Fruit fly (Drosophila melanogaster): ENCODE data around the gene klar.
A peak's percentile ranks its signal among the peaks of the same experiment; 100 is the strongest.

Gene klar

DNA sequence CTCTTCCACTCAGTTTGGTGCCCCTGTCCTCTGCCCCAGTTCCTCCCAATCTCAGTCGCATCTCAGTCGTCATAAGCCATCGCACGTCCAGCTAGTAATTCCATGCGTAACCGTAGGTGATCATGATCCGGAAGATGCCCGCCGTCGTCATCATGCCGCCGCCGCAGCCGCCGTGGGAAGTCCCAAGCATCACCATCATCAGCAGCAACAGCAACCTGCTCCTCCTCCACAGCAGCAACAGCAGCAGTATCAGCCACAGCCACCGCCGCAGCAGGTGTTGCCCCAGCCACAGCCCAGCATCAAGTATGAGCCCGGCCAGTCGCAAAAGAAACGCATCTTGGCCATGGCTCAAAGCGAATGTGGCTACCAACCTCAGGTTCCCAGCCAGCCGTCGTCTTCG, 32.5 kb upstream of the klar start:
- TF ChIP-seq Snoo (tag; optimal IDR thresholded peaks at IDR 0.05) = no peak
- no peak for TF ChIP-seq CG17806 (tag; optimal IDR thresholded peaks at IDR 0.05)
- no peak for TF ChIP-seq D1 (tag; optimal IDR thresholded peaks at IDR 0.05)
- TF ChIP-seq CG13204 (GFP tag; optimal IDR thresholded peaks at IDR 0.05) = no peak
- TF ChIP-seq Pif1A (GFP tag; optimal IDR thresholded peaks at IDR 0.05) = no peak
- no peak for TF ChIP-seq CG10348 (GFP tag; IDR thresholded peaks at IDR 0.05)
- no peak for TF ChIP-seq rn (GFP tag; IDR thresholded peaks at IDR 0.05)
- no peak for TF ChIP-seq CG8301 (tag; optimal IDR thresholded peaks at IDR 0.05)
- TF ChIP-seq gl (tag; optimal IDR thresholded peaks at IDR 0.05) = no peak
- TF ChIP-seq EcR (GFP tag; optimal IDR thresholded peaks at IDR 0.05) = no peak
- TF ChIP-seq CG12605 (GFP tag; IDR thresholded peaks at IDR 0.05) = no peak
- TF ChIP-seq CG32121 (GFP tag; IDR thresholded peaks at IDR 0.05) = no peak
- TF ChIP-seq CG4496 (GFP tag; IDR thresholded peaks at IDR 0.05) = no peak
- no peak for TF ChIP-seq fd96Ca (GFP tag; IDR thresholded peaks at IDR 0.05)
- TF ChIP-seq Pif1B (GFP tag; optimal IDR thresholded peaks at IDR 0.05) = no peak
- no peak for TF ChIP-seq CG34367 (tag; optimal IDR thresholded peaks at IDR 0.05)
- no peak for TF ChIP-seq CG8159 (tag; optimal IDR thresholded peaks at IDR 0.05)
- no peak for TF ChIP-seq CG9948 (tag; optimal IDR thresholded peaks at IDR 0.05)
- TF ChIP-seq Ets98B (GFP tag; IDR thresholded peaks at IDR 0.05) = no peak

DNA sequence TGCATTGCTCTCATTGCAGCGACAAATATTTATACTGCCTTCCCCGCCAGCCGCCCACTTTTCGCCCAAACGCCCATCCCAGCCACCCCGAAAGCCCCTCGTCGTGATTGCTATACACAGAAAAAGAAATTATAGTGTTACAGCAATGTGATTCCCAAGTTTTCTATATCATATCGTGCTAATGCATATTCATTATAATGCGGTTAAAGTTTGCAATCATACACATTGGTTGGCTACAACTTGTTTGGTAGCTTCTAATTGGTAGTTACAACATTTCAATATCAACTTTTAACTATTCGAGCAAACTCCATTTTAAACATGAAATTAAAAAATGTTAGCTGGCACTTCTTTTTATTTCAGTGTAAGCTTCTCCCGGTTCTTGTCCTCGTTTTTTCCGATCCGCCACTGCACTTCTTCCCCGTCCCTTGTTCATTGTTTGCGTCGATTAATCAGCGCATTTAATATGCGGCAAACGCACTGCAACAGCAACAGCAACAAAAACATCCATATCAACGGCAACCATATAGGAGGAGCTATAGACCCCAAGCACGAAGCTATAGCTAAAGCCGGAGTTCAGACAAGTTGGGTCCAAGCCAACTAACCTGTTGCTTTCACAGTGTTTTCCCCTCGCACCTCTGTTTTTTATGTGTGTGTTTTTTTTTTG, 25.7 kb upstream of the klar start:
- TF ChIP-seq CG12605 (GFP tag; IDR thresholded peaks at IDR 0.05) (no peak; the same call in 1 of the 2 replicates), Pif1A (GFP tag; optimal IDR thresholded peaks at IDR 0.05) (peak; percentile 86), CG8159 (tag; optimal IDR thresholded peaks at IDR 0.05) (peak; percentile 95), CG8301 (tag; optimal IDR thresholded peaks at IDR 0.05) (peak; percentile 93), CG15710 (tag; optimal IDR thresholded peaks at IDR 0.05) (peak; percentile 92), Pif1B (GFP tag; optimal IDR thresholded peaks at IDR 0.05) (peak; percentile 81), CG17806 (tag; optimal IDR thresholded peaks at IDR 0.05) (peak; percentile 92), Ets98B (GFP tag; IDR thresholded peaks at IDR 0.05) (peak; percentile 55), rn (GFP tag; IDR thresholded peaks at IDR 0.05) (no peak), D1 (tag; optimal IDR thresholded peaks at IDR 0.05) (no peak), CG13204 (GFP tag; optimal IDR thresholded peaks at IDR 0.05) (peak; percentile 68), CG10348 (GFP tag; IDR thresholded peaks at IDR 0.05) (peak; percentile 72), Snoo (tag; optimal IDR thresholded peaks at IDR 0.05) (peak; percentile 86), gl (tag; optimal IDR thresholded peaks at IDR 0.05) (peak; percentile 65), CG34367 (tag; optimal IDR thresholded peaks at IDR 0.05) (peak; percentile 91), CG14655 (GFP tag; optimal IDR thresholded peaks at IDR 0.05) (peak; percentile 94), EcR (GFP tag; optimal IDR thresholded peaks at IDR 0.05) (peak; percentile 90), fd96Ca (GFP tag; IDR thresholded peaks at IDR 0.05) (peak; percentile 69; the same call in 2 of the 3 replicates), CG32121 (GFP tag; IDR thresholded peaks at IDR 0.05) (peak; percentile 78), CG9948 (tag; optimal IDR thresholded peaks at IDR 0.05) (peak; percentile 91), CG4496 (GFP tag; IDR thresholded peaks at IDR 0.05) (peak; percentile 82)

DNA sequence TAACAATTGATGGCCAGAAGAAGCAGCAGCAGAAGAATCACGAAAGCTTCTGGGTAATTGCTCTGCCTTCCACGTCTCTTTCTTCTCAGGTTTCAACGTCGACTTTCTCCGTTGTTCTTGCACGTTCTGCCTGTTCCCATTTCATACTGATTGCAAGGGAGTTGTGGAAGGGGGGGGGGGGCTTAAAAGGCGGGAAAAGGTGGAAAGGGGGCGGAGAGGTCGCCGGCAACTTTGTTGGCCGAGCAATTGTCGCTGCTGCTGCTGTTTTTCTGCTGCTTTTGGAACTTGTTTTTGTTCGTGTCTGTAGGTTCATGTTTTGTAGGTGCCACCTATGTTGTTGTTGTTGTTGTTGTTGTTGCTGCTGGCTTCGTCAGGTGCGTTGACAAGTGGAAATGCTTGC, 25.1 kb upstream of the klar start:
- TF ChIP-seq rn (GFP tag; IDR thresholded peaks at IDR 0.05) (no peak), CG17806 (tag; optimal IDR thresholded peaks at IDR 0.05) (no peak), CG8159 (tag; optimal IDR thresholded peaks at IDR 0.05) (no peak), CG15710 (tag; optimal IDR thresholded peaks at IDR 0.05) (no peak), EcR (GFP tag; optimal IDR thresholded peaks at IDR 0.05) (no peak), CG12605 (GFP tag; IDR thresholded peaks at IDR 0.05) (no peak), CG10348 (GFP tag; IDR thresholded peaks at IDR 0.05) (no peak), Snoo (tag; optimal IDR thresholded peaks at IDR 0.05) (no peak), Ets98B (GFP tag; IDR thresholded peaks at IDR 0.05) (no peak)

DNA sequence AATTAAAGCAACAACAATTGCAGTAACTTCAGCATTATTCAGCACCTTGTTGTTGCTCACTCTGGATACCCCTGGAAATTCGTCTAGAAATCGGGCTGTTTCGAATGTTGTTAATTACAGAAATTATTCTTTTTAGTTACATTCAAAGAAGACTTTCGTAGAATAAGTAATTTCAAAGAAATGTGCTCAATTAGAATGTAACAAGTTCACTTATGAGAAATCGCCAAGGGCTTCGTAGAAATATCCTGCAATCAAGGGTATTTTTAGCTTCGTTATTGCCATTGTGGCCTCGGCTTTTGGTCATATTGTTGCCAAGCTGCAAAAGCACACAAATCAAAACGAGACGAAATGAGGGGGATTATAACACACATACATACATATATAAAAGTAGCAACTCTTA, 23.5 kb upstream of the klar start:
- TF ChIP-seq CG12605 (GFP tag; IDR thresholded peaks at IDR 0.05) = no peak
- TF ChIP-seq Snoo (tag; optimal IDR thresholded peaks at IDR 0.05) = no peak
- no peak for TF ChIP-seq Pif1A (GFP tag; optimal IDR thresholded peaks at IDR 0.05)
- TF ChIP-seq gl (tag; optimal IDR thresholded peaks at IDR 0.05) = no peak
- TF ChIP-seq CG9948 (tag; optimal IDR thresholded peaks at IDR 0.05) = peak; percentile 10
- TF ChIP-seq fd96Ca (GFP tag; IDR thresholded peaks at IDR 0.05) = peak; percentile 63; the same call in 1 of the 3 replicates
- TF ChIP-seq CG34367 (tag; optimal IDR thresholded peaks at IDR 0.05) = no peak
- TF ChIP-seq CG10348 (GFP tag; IDR thresholded peaks at IDR 0.05) = 0 out of 2 replicates have a peak, but pooled peaks have one; percentile 44
- peak; percentile 73 for TF ChIP-seq CG32121 (GFP tag; IDR thresholded peaks at IDR 0.05)
- TF ChIP-seq Ets98B (GFP tag; IDR thresholded peaks at IDR 0.05) = peak; percentile 55
- no peak for TF ChIP-seq Pif1B (GFP tag; optimal IDR thresholded peaks at IDR 0.05)
- TF ChIP-seq CG8159 (tag; optimal IDR thresholded peaks at IDR 0.05) = peak; percentile 4
- peak; percentile 45 for TF ChIP-seq CG14655 (GFP tag; optimal IDR thresholded peaks at IDR 0.05)
- no peak for TF ChIP-seq CG15710 (tag; optimal IDR thresholded peaks at IDR 0.05)
- TF ChIP-seq EcR (GFP tag; optimal IDR thresholded peaks at IDR 0.05) = no peak
- TF ChIP-seq D1 (tag; optimal IDR thresholded peaks at IDR 0.05) = no peak
- TF ChIP-seq CG17806 (tag; optimal IDR thresholded peaks at IDR 0.05) = peak; percentile 9
- TF ChIP-seq CG13204 (GFP tag; optimal IDR thresholded peaks at IDR 0.05) = no peak
- peak; percentile 41 for TF ChIP-seq CG8301 (tag; optimal IDR thresholded peaks at IDR 0.05)
- no peak for TF ChIP-seq rn (GFP tag; IDR thresholded peaks at IDR 0.05)
- TF ChIP-seq CG4496 (GFP tag; IDR thresholded peaks at IDR 0.05) = 0 out of 3 replicates have a peak, but pooled peaks have one; percentile 36

DNA sequence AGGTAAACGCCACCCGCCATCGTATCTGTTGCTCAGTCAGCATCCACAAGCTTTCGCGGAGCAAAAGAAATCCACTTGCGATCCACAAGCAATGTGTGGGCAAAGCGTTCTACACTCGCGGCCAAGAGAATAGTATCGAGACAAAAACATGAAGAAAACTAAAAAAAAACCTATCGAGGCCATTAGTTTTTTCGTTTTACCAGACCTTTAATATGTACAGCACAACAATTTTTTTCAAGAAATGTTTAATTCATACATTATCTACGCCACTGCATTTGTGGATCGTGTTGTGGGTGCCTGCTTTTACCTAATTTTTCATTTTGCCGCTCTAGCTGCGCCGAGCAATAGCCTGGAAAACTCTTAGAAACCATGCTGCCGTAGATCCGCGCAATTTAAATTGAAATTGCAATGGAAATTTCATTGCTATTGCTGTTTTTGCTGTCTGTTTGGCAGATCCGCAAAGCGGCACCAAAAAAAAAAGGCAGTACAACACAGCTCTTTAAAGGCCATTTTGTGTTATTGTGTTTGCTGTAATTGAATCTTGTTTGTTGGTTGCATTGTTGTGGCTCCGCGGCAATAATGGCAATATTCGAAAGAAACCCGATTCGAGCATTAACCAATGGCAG, 22.7 kb upstream of the klar start:
- TF ChIP-seq CG34367 (tag; optimal IDR thresholded peaks at IDR 0.05) (peak; percentile 29), fd96Ca (GFP tag; IDR thresholded peaks at IDR 0.05) (peak; percentile 92), gl (tag; optimal IDR thresholded peaks at IDR 0.05) (no peak), CG4496 (GFP tag; IDR thresholded peaks at IDR 0.05) (peak; percentile 96), Pif1A (GFP tag; optimal IDR thresholded peaks at IDR 0.05) (peak; percentile 67), Snoo (tag; optimal IDR thresholded peaks at IDR 0.05) (peak; percentile 14), rn (GFP tag; IDR thresholded peaks at IDR 0.05) (peak; percentile 64; the same call in 1 of the 2 replicates), D1 (tag; optimal IDR thresholded peaks at IDR 0.05) (no peak), CG32121 (GFP tag; IDR thresholded peaks at IDR 0.05) (peak; percentile 87), Pif1B (GFP tag; optimal IDR thresholded peaks at IDR 0.05) (peak; percentile 58), CG14655 (GFP tag; optimal IDR thresholded peaks at IDR 0.05) (peak; percentile 78), CG13204 (GFP tag; optimal IDR thresholded peaks at IDR 0.05) (no peak), EcR (GFP tag; optimal IDR thresholded peaks at IDR 0.05) (no peak), CG10348 (GFP tag; IDR thresholded peaks at IDR 0.05) (peak; percentile 46; the same call in 1 of the 2 replicates), CG8301 (tag; optimal IDR thresholded peaks at IDR 0.05) (peak; percentile 82), CG9948 (tag; optimal IDR thresholded peaks at IDR 0.05) (peak; percentile 50), CG17806 (tag; optimal IDR thresholded peaks at IDR 0.05) (peak; percentile 39), CG12605 (GFP tag; IDR thresholded peaks at IDR 0.05) (peak; percentile 88), Ets98B (GFP tag; IDR thresholded peaks at IDR 0.05) (peak; percentile 93), CG15710 (tag; optimal IDR thresholded peaks at IDR 0.05) (peak; percentile 19), CG8159 (tag; optimal IDR thresholded peaks at IDR 0.05) (peak; percentile 3)

Data from whole organism, pupa.